Fruit fly (Drosophila melanogaster) whole organism, embryonic: ENCODE measurements around the gene CycC.

ENCODE experiments used
- Atf3 ChIP-seq: fragments of 200-800 bp; sonication (Bioruptor generic); optimal IDR thresholded peaks from 3 replicates; lab custom pipeline; 2016; ENCODE audit warnings: missing biosample characterization, missing genetic modification characterization
- Bgb ChIP-seq: fragments of 200-800 bp; sonication (Bioruptor generic); IDR thresholded peaks from 2 replicates; pipeline ENCODE4 v1.3.6; 2022; ENCODE audit warnings: missing biosample characterization, missing genetic modification characterization; ENCODE audit not compliant: partially characterized antibody
- CG10147 ChIP-seq: fragments of 200-800 bp; sonication (Bioruptor generic); optimal IDR thresholded peaks from 2 replicates; lab custom pipeline; 2019; ENCODE audit warnings: missing biosample characterization, mild to moderate bottlenecking, missing genetic modification characterization, moderate library complexity
- CG10654 ChIP-seq: fragments of 200-800 bp; sonication (Bioruptor generic); optimal IDR thresholded peaks from 2 replicates; lab custom pipeline; 2016; ENCODE audit warnings: missing biosample characterization, missing genetic modification characterization
- CG10959 ChIP-seq: fragments of 200-800 bp; sonication (Bioruptor generic); IDR thresholded peaks from 2 replicates; pipeline ENCODE4 v1.3.6; 2022; ENCODE audit warnings: missing biosample characterization, missing genetic modification characterization
- CG11247 ChIP-seq: fragments of 200-800 bp; sonication (Bioruptor generic); IDR thresholded peaks from 2 replicates; pipeline ENCODE4 v1.3.6; 2022; ENCODE audit warnings: missing biosample characterization, missing genetic modification characterization
- CG12299 ChIP-seq: fragments of 200-800 bp; sonication (Bioruptor generic); optimal IDR thresholded peaks from 2 replicates; lab custom pipeline; 2018; ENCODE audit warnings: missing biosample characterization, mild to moderate bottlenecking, missing genetic modification characterization
- CG12744 ChIP-seq: fragments of 200-800 bp; sonication (Bioruptor generic); optimal IDR thresholded peaks from 2 replicates; lab custom pipeline; 2016; ENCODE audit warnings: missing biosample characterization, missing genetic modification characterization
- CG14667 ChIP-seq: fragments of 200-800 bp; sonication (Bioruptor generic); IDR thresholded peaks from 2 replicates; pipeline ENCODE4 v1.3.6; 2022; ENCODE audit warnings: missing biosample characterization, missing genetic modification characterization
- CG1529 ChIP-seq: fragments of 200-800 bp; sonication (Bioruptor generic); optimal IDR thresholded peaks from 3 replicates; lab custom pipeline; 2018; ENCODE audit warnings: missing biosample characterization, missing genetic modification characterization
- CG1647 ChIP-seq: fragments of 200-800 bp; sonication (Bioruptor generic); optimal IDR thresholded peaks from 3 replicates; lab custom pipeline; 2016; ENCODE audit warnings: missing biosample characterization, missing genetic modification characterization
- CG16779 ChIP-seq: fragments of 200-800 bp; sonication (Bioruptor generic); IDR thresholded peaks from 2 replicates; pipeline ENCODE4 v1.3.6; 2022; ENCODE audit warnings: missing biosample characterization, missing genetic modification characterization
- CG17361 ChIP-seq: fragments of 200-800 bp; sonication (Bioruptor generic); IDR thresholded peaks from 3 replicates; pipeline ENCODE4 v1.3.6; 2022; ENCODE audit warnings: missing biosample characterization, missing genetic modification characterization
- CG18619 ChIP-seq: fragments of 200-800 bp; sonication (Bioruptor generic); optimal IDR thresholded peaks from 3 replicates; lab custom pipeline; 2017; ENCODE audit warnings: missing biosample characterization, mild to moderate bottlenecking, missing genetic modification characterization
- CG30020 ChIP-seq: fragments of 200-800 bp; optimal IDR thresholded peaks from 2 replicates; lab custom pipeline; 2019; ENCODE audit warnings: missing biosample characterization, mild to moderate bottlenecking, missing genetic modification characterization, moderate library complexity
- CG31441 ChIP-seq: fragments of 200-800 bp; sonication (Bioruptor generic); IDR thresholded peaks from 2 replicates; pipeline ENCODE4 v1.3.6; 2022; ENCODE audit warnings: missing biosample characterization, missing genetic modification characterization
- CG4820 ChIP-seq: fragments of 200-800 bp; sonication (Bioruptor generic); optimal IDR thresholded peaks from 3 replicates; lab custom pipeline; 2016; ENCODE audit warnings: missing biosample characterization, missing genetic modification characterization
- CG6254 ChIP-seq: fragments of 200-800 bp; sonication (Bioruptor generic); optimal IDR thresholded peaks from 3 replicates; lab custom pipeline; 2017; ENCODE audit warnings: mild to moderate bottlenecking, missing biosample characterization, missing genetic modification reagents, missing genetic modification characterization
- CG9609 ChIP-seq: fragments of 200-800 bp; sonication (Bioruptor generic); optimal IDR thresholded peaks from 3 replicates; lab custom pipeline; 2016; ENCODE audit warnings: missing biosample characterization, missing genetic modification characterization
- CG9797 ChIP-seq: fragments of 200-800 bp; sonication (Bioruptor generic); optimal IDR thresholded peaks from 3 replicates; lab custom pipeline; 2018; ENCODE audit warnings: missing biosample characterization, mild to moderate bottlenecking, missing genetic modification characterization
- Dek ChIP-seq: fragments of 200-800 bp; sonication (Bioruptor generic); optimal IDR thresholded peaks from 3 replicates; lab custom pipeline; 2019; ENCODE audit warnings: missing biosample characterization, mild to moderate bottlenecking, missing genetic modification characterization, moderate library complexity
- Dll ChIP-seq: fragments of 200-800 bp; sonication (Bioruptor generic); IDR thresholded peaks from 4 replicates; pipeline ENCODE4 v1.3.6; 2022; ENCODE audit warnings: missing biosample characterization, missing genetic modification characterization; ENCODE audit not compliant: partially characterized antibody
- Fer1 ChIP-seq: fragments of 200-800 bp; sonication (Bioruptor generic); optimal IDR thresholded peaks from 2 replicates; lab custom pipeline; 2017; ENCODE audit warnings: missing biosample characterization, mild to moderate bottlenecking, missing genetic modification characterization
- HHEX ChIP-seq: fragments of 200-800 bp; sonication (Bioruptor generic); optimal IDR thresholded peaks from 3 replicates; lab custom pipeline; 2017; ENCODE audit warnings: missing biosample characterization, mild to moderate bottlenecking, missing genetic modification characterization, missing genetic modification reagents
- HmgD ChIP-seq: fragments of 200-800 bp; sonication (Bioruptor generic); optimal IDR thresholded peaks from 3 replicates; lab custom pipeline; 2016; ENCODE audit warnings: missing biosample characterization, missing genetic modification characterization
- Hr39 ChIP-seq: fragments of >200 bp; optimal IDR thresholded peaks from 2 replicates; lab custom pipeline; 2017
- Hr51 ChIP-seq, 2 experiments: fragments of 200-800 bp; sonication (Bioruptor generic); optimal IDR thresholded peaks; 2 replicates in 1 of 2; 3 replicates in 1 of 2; lab custom pipeline; 2016 to 2018; ENCODE audit warnings: missing biosample characterization in 2 of 2, missing genetic modification characterization in 2 of 2, mild to moderate bottlenecking in 1 of 2, moderate library complexity in 1 of 2
- Kr ChIP-seq: fragments of 200-800 bp; sonication (Bioruptor generic); optimal IDR thresholded peaks from 2 replicates; lab custom pipeline; 2017; ENCODE audit warnings: missing biosample characterization, mild to moderate bottlenecking, missing genetic modification characterization
- Meics ChIP-seq: fragments of 200-800 bp; sonication (Bioruptor generic); optimal IDR thresholded peaks from 2 replicates; lab custom pipeline; 2017; ENCODE audit warnings: missing biosample characterization, mild to moderate bottlenecking, missing genetic modification characterization
- Taf1 ChIP-seq: fragments of 200-800 bp; sonication (Bioruptor generic); IDR thresholded peaks from 2 replicates; pipeline ENCODE4 v1.3.6; 2022; ENCODE audit warnings: missing biosample characterization, missing genetic modification characterization
- amos ChIP-seq: fragments of 200-800 bp; sonication (Bioruptor generic); IDR thresholded peaks from 2 replicates; pipeline ENCODE4 v1.3.6; 2022; ENCODE audit warnings: missing biosample characterization, missing genetic modification characterization; ENCODE audit not compliant: partially characterized antibody
- bbx ChIP-seq: fragments of 200-800 bp; sonication (Bioruptor generic); IDR thresholded peaks from 2 replicates; pipeline ENCODE4 v1.3.6; 2022; ENCODE audit warnings: missing biosample characterization, missing genetic modification characterization; ENCODE audit not compliant: partially characterized antibody
- chn ChIP-seq: fragments of 200-800 bp; sonication (Bioruptor generic); optimal IDR thresholded peaks from 2 replicates; lab custom pipeline; 2016; ENCODE audit warnings: missing biosample characterization, missing genetic modification characterization
- disco-r ChIP-seq: fragments of 200-800 bp; sonication (Bioruptor generic); optimal IDR thresholded peaks from 2 replicates; lab custom pipeline; 2016; ENCODE audit warnings: missing biosample characterization, missing genetic modification characterization
- esg ChIP-seq: fragments of 200-800 bp; sonication (Bioruptor generic); conservative IDR thresholded peaks from 2 replicates; pipeline ENCODE4 v1.3.6; 2022; ENCODE audit warnings: missing biosample characterization, missing genetic modification characterization
- gfzf ChIP-seq: fragments of 200-800 bp; sonication (Bioruptor generic); optimal IDR thresholded peaks from 2 replicates; lab custom pipeline; 2016; ENCODE audit warnings: missing biosample characterization, mild to moderate bottlenecking, missing genetic modification characterization, moderate library complexity
- gro ChIP-seq: fragments of 200-800 bp; sonication (Bioruptor generic); optimal IDR thresholded peaks from 2 replicates; lab custom pipeline; 2016; ENCODE audit warnings: missing biosample characterization, missing genetic modification characterization
- ham ChIP-seq: fragments of 200-800 bp; sonication (Bioruptor generic); IDR thresholded peaks from 2 replicates; pipeline ENCODE4 v1.3.6; 2022; ENCODE audit warnings: missing biosample characterization, missing genetic modification characterization
- jumu ChIP-seq: fragments of 200-800 bp; sonication (Bioruptor generic); optimal IDR thresholded peaks from 3 replicates; lab custom pipeline; 2016; ENCODE audit warnings: missing biosample characterization, missing genetic modification characterization
- lab ChIP-seq: fragments of 200-800 bp; sonication (Bioruptor generic); optimal IDR thresholded peaks from 3 replicates; lab custom pipeline; 2017; ENCODE audit warnings: missing biosample characterization, missing genetic modification characterization, mild to moderate bottlenecking, moderate library complexity, missing genetic modification reagents
- nmo ChIP-seq: fragments of 200-800 bp; sonication (Bioruptor generic); optimal IDR thresholded peaks from 2 replicates; lab custom pipeline; 2018; ENCODE audit warnings: missing biosample characterization, mild to moderate bottlenecking, missing genetic modification characterization, moderate library complexity
- phol ChIP-seq: fragments of 200-800 bp; sonication (Bioruptor generic); optimal IDR thresholded peaks from 3 replicates; lab custom pipeline; 2018; ENCODE audit warnings: missing biosample characterization, mild to moderate bottlenecking, missing genetic modification characterization, moderate library complexity
- repo ChIP-seq: fragments of 200-800 bp; sonication (Bioruptor generic); optimal IDR thresholded peaks from 2 replicates; lab custom pipeline; 2016; ENCODE audit warnings: missing biosample characterization, missing genetic modification characterization
- scrt ChIP-seq: fragments of 200-800 bp; sonication (Bioruptor generic); optimal IDR thresholded peaks from 2 replicates; lab custom pipeline; 2018; ENCODE audit warnings: missing biosample characterization, mild to moderate bottlenecking, missing genetic modification characterization, moderate library complexity
- sim ChIP-seq: fragments of 200-800 bp; sonication (Bioruptor generic); IDR thresholded peaks from 2 replicates; pipeline ENCODE4 v1.3.6; 2022; ENCODE audit warnings: missing biosample characterization, missing genetic modification characterization
- tgo ChIP-seq: fragments of 200-800 bp; sonication (Bioruptor generic); IDR thresholded peaks from 3 replicates; pipeline ENCODE4 v1.3.6; 2022; ENCODE audit warnings: missing biosample characterization, missing genetic modification characterization
- tup ChIP-seq: fragments of 200-800 bp; sonication (Bioruptor generic); optimal IDR thresholded peaks from 2 replicates; lab custom pipeline; 2016; ENCODE audit warnings: missing biosample characterization, mild to moderate bottlenecking, missing genetic modification characterization, moderate library complexity
- tx ChIP-seq: fragments of 200-800 bp; sonication (Bioruptor generic); optimal IDR thresholded peaks from 2 replicates; lab custom pipeline; 2016; ENCODE audit warnings: missing biosample characterization, missing genetic modification characterization
- wek ChIP-seq: fragments of 200-800 bp; sonication (Bioruptor generic); optimal IDR thresholded peaks from 3 replicates; lab custom pipeline; 2018; ENCODE audit warnings: missing biosample characterization, mild to moderate bottlenecking, missing genetic modification characterization, moderate library complexity
- z ChIP-seq: fragments of 200-800 bp; sonication (Bioruptor generic); IDR thresholded peaks from 3 replicates; pipeline ENCODE4 v1.3.6; 2022; ENCODE audit warnings: missing biosample characterization, missing genetic modification characterization

Gene CycC

DNA sequence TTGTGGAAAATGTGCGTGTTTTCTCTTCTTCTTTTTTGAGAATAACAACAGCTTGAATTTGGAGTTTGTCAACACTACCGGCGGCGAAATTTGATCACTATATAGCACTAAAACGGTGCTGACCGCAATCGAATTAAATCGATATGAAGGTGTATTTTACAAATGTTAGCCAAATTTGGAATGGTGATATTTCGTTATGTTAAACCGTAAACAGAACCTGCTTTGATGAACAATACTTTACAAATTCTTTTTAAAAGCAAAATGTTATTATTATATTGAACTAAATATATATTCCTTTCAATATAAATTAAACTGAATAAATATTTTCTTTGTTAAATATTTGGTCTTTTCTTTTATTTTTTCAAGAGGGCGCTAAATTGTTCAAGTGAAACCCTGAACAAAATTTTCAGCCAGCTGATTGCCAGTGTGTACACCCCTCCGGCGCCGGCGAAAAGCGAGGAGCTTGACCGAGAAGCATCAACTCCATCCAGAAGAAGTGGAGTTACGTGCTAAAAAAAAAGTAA, 3.9 kb downstream of the CycC start, which contains the start of the genes Rrp6, CG33331 and CG33332 (continued):
- TF ChIP-seq Bgb (GFP tag; lab: Robert Waterston, UW) (peak; percentile 58), CG9797 (GFP tag; lab: Kevin White, UChicago) (peak; percentile 3), gfzf (peak; percentile 17), CG12744 (GFP tag; lab: Kevin White, UChicago) (no peak), Kr (GFP tag; lab: Kevin White, UChicago) (no peak), CG11247 (GFP tag; lab: Robert Waterston, UW) (peak; percentile 65), repo (GFP tag; lab: Kevin White, UChicago) (peak; percentile 22), CG14667 (GFP tag; lab: Robert Waterston, UW) (peak; percentile 40; the same call in 1 of the 2 replicates), CG6254 (no peak), Atf3 (GFP tag; lab: Kevin White, UChicago) (peak; percentile 14), HmgD (GFP tag; lab: Kevin White, UChicago) (no peak), CG30020 (tag; lab: Kevin White, UChicago) (peak; percentile 74), CG10959 (GFP tag; lab: Robert Waterston, UW) (no peak), CG1529 (GFP tag; lab: Kevin White, UChicago) (no peak), scrt (GFP tag; lab: Kevin White, UChicago) (peak; percentile 62), chn (GFP tag; lab: Kevin White, UChicago) (peak; percentile 46), Hr51 (GFP tag; optimal IDR thresholded peaks at IDR 0.05; lab: Kevin White, UChicago) (peak in 1 of 2 experiments; percentile 69), CG10147 (GFP tag; lab: Kevin White, UChicago) (peak; percentile 63), Dll (GFP tag; lab: Robert Waterston, UW) (0 out of 4 replicates have a peak, but pooled peaks have one; percentile 56), CG31441 (GFP tag; lab: Robert Waterston, UW) (no peak), CG18619 (GFP tag; lab: Kevin White, UChicago) (peak; percentile 74), bbx (GFP tag; lab: Robert Waterston, UW) (peak; percentile 63), Dek (peak; percentile 78), nmo (GFP tag; lab: Kevin White, UChicago) (peak; percentile 77), HHEX (GFP tag; lab: Kevin White, UChicago) (peak; percentile 52), Meics (GFP tag; lab: Kevin White, UChicago) (peak; percentile 74), CG16779 (GFP tag; lab: Robert Waterston, UW) (0 out of 2 replicates have a peak, but pooled peaks have one; percentile 21), ham (no peak), disco-r (GFP tag; lab: Kevin White, UChicago) (no peak), Taf1 (GFP tag; lab: Robert Waterston, UW) (peak; percentile 10; the same call in 1 of the 2 replicates), CG9609 (peak; percentile 60), wek (GFP tag; lab: Kevin White, UChicago) (no peak), gro (GFP tag; lab: Kevin White, UChicago) (peak; percentile 37), Fer1 (GFP tag; lab: Kevin White, UChicago) (peak; percentile 83), esg (GFP tag; lab: Robert Waterston, UW) (peak; percentile 51), tx (peak; percentile 64), CG17361 (peak; percentile 87), phol (tag; lab: Kevin White, UChicago) (peak; percentile 80), CG1647 (GFP tag; lab: Kevin White, UChicago) (peak; percentile 26), tgo (GFP tag; lab: Robert Waterston, UW) (peak; percentile 42; the same call in 2 of the 3 replicates), amos (GFP tag; lab: Robert Waterston, UW) (peak; percentile 56), CG12299 (tag; lab: Kevin White, UChicago) (peak; percentile 58), z (GFP tag; lab: Robert Waterston, UW) (no peak), CG4820 (GFP tag; lab: Kevin White, UChicago) (no peak), jumu (GFP tag; lab: Kevin White, UChicago) (peak; percentile 47), tup (GFP tag; lab: Kevin White, UChicago) (peak; percentile 40), Hr39 (no peak), lab (GFP tag; lab: Kevin White, UChicago) (peak; percentile 83), CG10654 (peak; percentile 53), sim (GFP tag; lab: Robert Waterston, UW) (no peak)
